Worm (Caenorhabditis elegans): ENCODE measurements around the gene C17H12.37.

The C17H12.37 gene

ce11 chrIV:6832194-6832593, 27.3 kb downstream of the C17H12.37 start:
- TF ChIP-seq ceh-28 (tag; optimal IDR thresholded peaks at IDR 0.05) (no peak), fos-1 (tag; optimal IDR thresholded peaks at IDR 0.05) (no peak), nhr-77 (tag; optimal IDR thresholded peaks at IDR 0.05) (no peak), nhr-41 (GFP tag; IDR thresholded peaks at IDR 0.05) (no peak), unc-62 (GFP tag; optimal IDR thresholded peaks at IDR 0.05 in 1 of 2) (peak in 1 of 2 experiments; percentile 94), unc-62 (tag; optimal IDR thresholded peaks at IDR 0.05) (no peak), zip-2 (tag; optimal IDR thresholded peaks at IDR 0.05) (no peak)

DNA sequence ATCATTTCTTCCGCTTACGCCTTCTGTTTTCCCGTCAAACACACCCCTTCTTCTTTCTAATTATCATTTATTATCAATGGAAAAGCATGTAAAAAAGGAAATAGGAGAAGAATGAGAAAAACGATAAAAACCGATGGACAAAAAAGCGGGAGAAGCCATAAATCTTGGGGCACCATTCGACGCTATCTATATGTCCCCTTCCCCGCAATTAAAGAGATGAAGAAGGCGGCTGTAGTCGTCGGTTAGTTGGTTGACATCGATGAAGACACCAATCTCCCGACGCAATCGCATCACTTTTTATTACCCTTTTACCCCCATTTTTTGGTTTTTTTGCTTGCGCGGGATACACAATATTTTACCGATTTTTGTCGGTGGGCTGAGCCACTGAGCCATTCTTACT, 28.7 kb downstream of the C17H12.37 start:
- no peak for TF ChIP-seq ama-1 (optimal IDR thresholded peaks at IDR 0.05)
- peak; percentile 20 for TF ChIP-seq nhr-28 (tag; optimal IDR thresholded peaks at IDR 0.05)
- peak; percentile 61; the same call in 1 of the 2 replicates for TF ChIP-seq ceh-20 (GFP tag; IDR thresholded peaks at IDR 0.05)
- no peak for TF ChIP-seq hmg-1.1 (GFP tag; IDR thresholded peaks at IDR 0.05)
- peak; percentile 33 for TF ChIP-seq hlh-11 (tag; optimal IDR thresholded peaks at IDR 0.05)
- no peak for TF ChIP-seq F26F4.8 (GFP tag; conservative IDR thresholded peaks at IDR 0.05)
- no peak for TF ChIP-seq lim-7 (GFP tag; IDR thresholded peaks at IDR 0.05)
- TF ChIP-seq php-3 (GFP tag; IDR thresholded peaks at IDR 0.05) = 0 out of 2 replicates have a peak, but pooled peaks have one; percentile 33
- TF ChIP-seq attf-4 (tag; optimal IDR thresholded peaks at IDR 0.05) = no peak

DNA sequence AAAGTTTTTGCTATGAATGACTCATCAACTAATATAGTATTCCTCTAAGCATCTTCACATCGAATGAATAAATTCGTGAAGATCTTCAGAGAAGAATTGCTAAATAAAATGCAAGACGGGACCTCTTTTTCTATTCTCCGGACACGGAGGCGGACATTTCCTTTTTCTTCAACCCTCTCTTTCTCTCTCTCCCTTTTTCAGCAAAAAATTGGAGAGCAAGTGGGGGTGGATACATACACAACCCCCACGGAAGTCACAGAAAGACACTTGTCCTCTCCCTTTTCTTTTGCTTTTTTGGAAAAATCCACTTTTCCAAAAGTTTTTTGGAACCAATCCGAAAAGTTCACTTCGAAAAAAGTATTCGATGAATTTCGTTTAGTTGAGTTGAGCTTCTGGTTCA, 29.8 kb downstream of the C17H12.37 start:
- TF ChIP-seq ZK337.2 (GFP tag; IDR thresholded peaks at IDR 0.05) (peak; percentile 62; the same call in 1 of the 2 replicates), zip-2 (tag; optimal IDR thresholded peaks at IDR 0.05) (no peak), ceh-82 (tag; optimal IDR thresholded peaks at IDR 0.05) (no peak), nhr-102 (tag; optimal IDR thresholded peaks at IDR 0.05) (no peak), nhr-11 (tag; optimal IDR thresholded peaks at IDR 0.05) (no peak), egl-27 (tag; optimal IDR thresholded peaks at IDR 0.05) (no peak), lsy-2 (tag; optimal IDR thresholded peaks at IDR 0.05) (no peak), ztf-7 (tag; optimal IDR thresholded peaks at IDR 0.05) (no peak), fkh-10 (GFP tag; optimal IDR thresholded peaks at IDR 0.05) (peak; percentile 86), ztf-11 (tag; optimal IDR thresholded peaks at IDR 0.05) (no peak)

ce11 chrIV:6836769-6837168, 31.9 kb downstream of the C17H12.37 start:
- TF ChIP-seq unc-39 (tag; optimal IDR thresholded peaks at IDR 0.05) (no peak), hlh-30 (tag; optimal IDR thresholded peaks at IDR 0.05; ENCODE audit: insufficient read depth) (peak; percentile 35), mep-1 (tag; optimal IDR thresholded peaks at IDR 0.05) (no peak), pqm-1 (tag; optimal IDR thresholded peaks at IDR 0.05) (no peak), php-3 (GFP tag; IDR thresholded peaks at IDR 0.05) (no peak), saeg-2 (GFP tag; IDR thresholded peaks at IDR 0.05) (no peak), ceh-28 (tag; optimal IDR thresholded peaks at IDR 0.05) (no peak), ceh-44 (GFP tag; IDR thresholded peaks at IDR 0.05) (no peak), aha-1 (tag) (peak; percentile 92), nhr-41 (GFP tag; IDR thresholded peaks at IDR 0.05) (no peak), ceh-20 (GFP tag; IDR thresholded peaks at IDR 0.05) (0 out of 2 replicates have a peak, but pooled peaks have one; percentile 43), madf-9 (GFP tag; conservative IDR thresholded peaks at IDR 0.05) (no peak), lim-7 (GFP tag; IDR thresholded peaks at IDR 0.05) (no peak), daf-16 (GFP tag; optimal IDR thresholded peaks at IDR 0.05) (no peak), daf-16 (tag; optimal IDR thresholded peaks at IDR 0.05) (no peak), daf-8 (GFP tag; IDR thresholded peaks at IDR 0.05) (no peak), zip-2 (tag; optimal IDR thresholded peaks at IDR 0.05) (no peak)

- TF ChIP-seq nhr-76 (tag; optimal IDR thresholded peaks at IDR 0.05) = peak; percentile 56
- peak; percentile 40 for TF ChIP-seq spr-1 (tag; optimal IDR thresholded peaks at IDR 0.05)
- peak; percentile 1 for TF ChIP-seq mes-2 (tag; optimal IDR thresholded peaks at IDR 0.05; ENCODE audit: poor library complexity, severe bottlenecking)
- TF ChIP-seq vab-7 (GFP tag; IDR thresholded peaks at IDR 0.05) = peak; percentile 27; the same call in 1 of the 2 replicates
- TF ChIP-seq dve-1 (tag; optimal IDR thresholded peaks at IDR 0.05; ENCODE audit: insufficient read depth) = peak; percentile 93
- TF ChIP-seq aly-2 (tag; optimal IDR thresholded peaks at IDR 0.05) = no peak
- TF ChIP-seq daf-12 (tag; optimal IDR thresholded peaks at IDR 0.05) = no peak
- peak; percentile 70; the same call in 1 of the 2 replicates for TF ChIP-seq saeg-2 (GFP tag; IDR thresholded peaks at IDR 0.05)
- TF ChIP-seq lsy-2 (tag; optimal IDR thresholded peaks at IDR 0.05) = peak; percentile 48 to 80
- TF ChIP-seq lin-39 (tag; optimal IDR thresholded peaks at IDR 0.05) = no peak
- no peak for TF ChIP-seq lin-15B (tag; optimal IDR thresholded peaks at IDR 0.05)
- no peak for TF ChIP-seq arid-1 (GFP tag; conservative IDR thresholded peaks at IDR 0.05)
- peak; percentile 86 for TF ChIP-seq mep-1 (tag; optimal IDR thresholded peaks at IDR 0.05)
- TF ChIP-seq mdt-29 (GFP tag; IDR thresholded peaks at IDR 0.05) = no peak
Measured at ce11 chrIV:6839091-6839522, 34.2 kb downstream of the C17H12.37 start.
